ENCODE assay signal across 2 fruit fly cellular contexts in the genomic region with DNA sequence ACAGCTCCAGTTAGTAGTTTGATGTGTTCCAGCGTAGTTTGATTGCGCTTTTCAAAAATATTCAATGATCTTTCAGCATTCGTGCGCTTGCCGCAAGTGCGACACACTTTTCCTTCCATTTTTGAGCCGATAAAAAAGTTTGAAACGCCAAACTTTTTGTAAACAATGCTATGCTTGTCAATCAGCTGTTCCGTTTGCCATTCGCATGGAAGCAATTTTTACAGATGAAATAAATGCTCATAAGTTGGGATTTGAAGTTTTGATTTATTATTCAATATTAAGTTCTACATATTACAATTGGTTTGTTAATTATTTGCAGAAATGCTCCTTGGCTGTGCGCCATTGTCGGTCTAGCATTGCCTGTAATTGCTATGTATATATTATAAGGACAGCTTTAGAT.
TF ChIP-seq lines count a peak whose summit lies in the region.

Gene ranshi, minus strand, starts transcription at position 152 of the 400 bp plus-strand sequence.

- TF ChIP-seq CTCF in whole organism, embryonic (GFP tag; optimal IDR thresholded peaks at IDR 0.05; lab: Kevin White, UChicago), result no peak

TF ChIP-seq in whole organism, adult, 20 proteins besides CTCF, POLR2A, EP300 and RAD21:
- TF ChIP-seq kay (GFP tag; lab: Kevin White, UChicago; ENCODE audit: borderline replicate concordance) (peak; percentile 39), CG14711 (tag; optimal IDR thresholded peaks at IDR 0.05; lab: Kevin White, UChicago) (no peak), tj (GFP tag; optimal IDR thresholded peaks at IDR 0.05; lab: Kevin White, UChicago) (no peak)
TF ChIP-seq in whole organism, adult: peak in this region for 1.

TF ChIP-seq in whole organism, embryonic, 481 proteins besides CTCF, POLR2A, EP300 and RAD21:
- TF ChIP-seq crp (GFP tag; optimal IDR thresholded peaks at IDR 0.05; lab: Kevin White, UChicago) (peak in 1 of 2 experiments; percentile 79), CG15514 (GFP tag; optimal IDR thresholded peaks at IDR 0.05; lab: Kevin White, UChicago) (no peak), CG13775 (GFP tag; optimal IDR thresholded peaks at IDR 0.05; lab: Kevin White, UChicago) (no peak), pzg (GFP tag; optimal IDR thresholded peaks at IDR 0.05; lab: Kevin White, UChicago) (peak; percentile 15), row (GFP tag; IDR thresholded peaks at IDR 0.05; lab: Robert Waterston, UW) (peak; percentile 11; the same call in 1 of the 3 replicates), so (GFP tag; IDR thresholded peaks at IDR 0.05; lab: Robert Waterston, UW) (no peak), Med (GFP tag; lab: Kevin White, UChicago) (peak; percentile 28), MBD-R2 (GFP tag; IDR thresholded peaks at IDR 0.05; lab: Robert Waterston, UW) (peak; percentile 77), CG34224 (GFP tag; IDR thresholded peaks at IDR 0.05; lab: Robert Waterston, UW; ENCODE audit: partially characterized antibody) (0 out of 3 replicates have a peak, but pooled peaks have one; percentile 16)

Comparison
In these comparisons a context has a peak if more than half of its experiments do, and no peak if none do; other contexts are left out.
1. Of the 1 proteins assayed by ChIP-seq in both whole organism, embryonic and whole organism, adult: peak only in whole organism, embryonic: none; only in whole organism, adult: kay; in both: none; in neither: 0.